Worm (Caenorhabditis elegans): ENCODE results near the gene F52E1.2.
A peak's percentile ranks its signal among the peaks of the same experiment; 100 is the strongest.

DNA sequence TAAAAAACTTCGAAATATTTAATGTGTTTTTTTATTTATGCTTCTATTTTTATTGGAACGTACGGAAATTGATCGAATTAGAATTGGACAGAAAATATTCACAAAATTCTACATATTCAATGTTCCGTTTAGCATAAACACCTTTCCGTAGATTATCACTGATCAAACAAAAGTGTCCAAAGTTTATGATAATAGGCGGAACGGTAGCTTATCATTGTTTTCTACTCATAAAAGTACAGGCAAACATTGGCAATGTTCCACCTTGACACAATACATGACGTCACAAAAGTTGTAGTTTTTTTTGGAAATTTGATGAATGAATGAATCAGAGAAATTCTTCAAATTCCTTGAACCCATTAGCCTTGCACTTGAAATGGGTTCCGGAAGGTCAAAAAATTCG is 6.5 kb upstream of the F52E1.2 start:
- TF ChIP-seq egl-27 (tag; optimal IDR thresholded peaks at IDR 0.05) (no peak), R02D3.7 (tag; optimal IDR thresholded peaks at IDR 0.05) (no peak), nhr-25 (tag; optimal IDR thresholded peaks at IDR 0.05) (no peak), sea-2 (GFP tag; optimal IDR thresholded peaks at IDR 0.05) (no peak), nhr-11 (tag; optimal IDR thresholded peaks at IDR 0.05) (no peak), nhr-77 (tag; optimal IDR thresholded peaks at IDR 0.05) (no peak), ceh-9 (tag; optimal IDR thresholded peaks at IDR 0.05) (no peak), fos-1 (tag; optimal IDR thresholded peaks at IDR 0.05) (no peak), lin-39 (tag; optimal IDR thresholded peaks at IDR 0.05) (no peak), elt-2 (tag; optimal IDR thresholded peaks at IDR 0.05) (peak; percentile 76), ama-1 (optimal IDR thresholded peaks at IDR 0.05) (no peak), ztf-11 (tag; optimal IDR thresholded peaks at IDR 0.05) (no peak), mdl-1 (tag; optimal IDR thresholded peaks at IDR 0.05) (no peak)
